Fruit fly (Drosophila melanogaster) whole organism, embryonic: ENCODE data around the gene Argp.

Experiments used
- Abd-B ChIP-seq: fragments of 200-800 bp; sonication (Bioruptor generic); optimal IDR thresholded peaks from 2 replicates; lab custom pipeline; 2018; ENCODE audit warnings: missing biosample characterization, mild to moderate bottlenecking, missing genetic modification characterization, moderate library complexity
- CG10274 ChIP-seq: fragments of 200-800 bp; sonication (Bioruptor generic); optimal IDR thresholded peaks from 3 replicates; lab custom pipeline; 2017; ENCODE audit warnings: missing biosample characterization, mild to moderate bottlenecking, missing genetic modification characterization
- CG17612 ChIP-seq: fragments of 200-800 bp; sonication (Bioruptor generic); IDR thresholded peaks from 2 replicates; pipeline ENCODE4 v1.3.6; 2022; ENCODE audit warnings: missing biosample characterization, missing genetic modification characterization
- CG30020 ChIP-seq: fragments of 200-800 bp; optimal IDR thresholded peaks from 2 replicates; lab custom pipeline; 2019; ENCODE audit warnings: missing biosample characterization, mild to moderate bottlenecking, missing genetic modification characterization, moderate library complexity
- CG8924 ChIP-seq: fragments of 200-800 bp; optimal IDR thresholded peaks from 3 replicates; lab custom pipeline; 2019; ENCODE audit warnings: missing biosample characterization, mild to moderate bottlenecking, missing genetic modification characterization, moderate library complexity
- az2 ChIP-seq: fragments of 200-800 bp; sonication (Bioruptor generic); optimal IDR thresholded peaks from 3 replicates; lab custom pipeline; 2016; ENCODE audit warnings: missing biosample characterization, missing genetic modification characterization
- psq ChIP-seq: fragments of 200-800 bp; sonication (Bioruptor generic); optimal IDR thresholded peaks from 2 replicates; lab custom pipeline; 2017; ENCODE audit warnings: missing biosample characterization, missing genetic modification characterization
- sqz ChIP-seq: fragments of 200-800 bp; sonication (Bioruptor generic); optimal IDR thresholded peaks from 3 replicates; lab custom pipeline; 2018; ENCODE audit warnings: missing biosample characterization, mild to moderate bottlenecking, missing genetic modification characterization
- ttk ChIP-seq: fragments of 200-800 bp; sonication (Bioruptor generic); IDR thresholded peaks from 2 replicates; pipeline ENCODE4 v2.1.2; 2022; ENCODE audit warnings: missing biosample characterization, missing genetic modification characterization

DNA sequence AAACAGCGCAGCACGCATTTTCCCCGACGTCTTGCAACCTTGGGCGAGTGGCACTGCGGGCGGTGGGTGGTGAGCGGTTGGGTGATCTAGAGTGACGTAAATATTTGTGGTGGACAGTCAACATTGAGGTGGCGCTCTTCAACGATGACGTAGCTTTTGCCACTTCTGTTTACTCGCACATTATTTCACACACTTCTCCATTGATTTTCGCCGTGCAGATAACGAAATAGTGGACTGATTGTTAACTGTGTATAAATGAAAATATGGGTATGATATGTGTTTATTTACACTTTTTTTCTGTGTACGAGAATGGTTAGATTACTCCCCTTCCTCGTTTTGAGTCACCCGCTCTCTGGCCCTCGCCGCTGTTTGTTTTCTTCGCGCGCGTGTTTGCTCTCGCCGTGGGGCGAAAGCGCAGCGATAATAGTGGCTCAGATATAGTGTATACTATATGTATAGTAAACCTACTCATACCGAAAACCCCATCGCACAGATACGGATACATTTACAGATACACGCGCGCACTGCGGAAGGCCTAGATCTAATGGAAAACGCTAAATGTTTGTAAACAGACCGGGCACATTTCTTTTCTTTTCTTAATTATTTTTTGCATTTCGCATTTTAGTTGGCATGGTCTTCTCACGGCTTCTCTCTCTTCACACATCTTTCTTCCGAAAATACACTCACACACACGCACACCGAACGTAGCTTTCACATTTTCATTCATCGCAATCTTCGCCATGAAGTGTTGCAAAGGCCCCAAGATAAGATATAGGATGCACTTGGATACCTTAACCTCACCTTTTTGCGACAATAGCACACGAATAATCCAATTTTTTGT lies 23.1 kb downstream of the Argp start, which contains the start of gene omd:
- TF ChIP-seq CG30020 (tag; lab: Kevin White, UChicago) (no peak), sqz (GFP tag; lab: Kevin White, UChicago) (no peak), psq (GFP tag; lab: Kevin White, UChicago) (peak; percentile 61), az2 (GFP tag; lab: Kevin White, UChicago) (no peak), CG8924 (peak; percentile 62), CG17612 (peak; percentile 45; the same call in 1 of the 2 replicates), CG10274 (peak; percentile 55), ttk (GFP tag; lab: Robert Waterston, UW) (no peak), Abd-B (GFP tag; lab: Kevin White, UChicago) (no peak)
